Fruit fly (Drosophila melanogaster): ENCODE results near the gene CG18749.
A peak's percentile ranks its signal among the peaks of the same experiment; 100 is the strongest.

Gene CG18749

DNA sequence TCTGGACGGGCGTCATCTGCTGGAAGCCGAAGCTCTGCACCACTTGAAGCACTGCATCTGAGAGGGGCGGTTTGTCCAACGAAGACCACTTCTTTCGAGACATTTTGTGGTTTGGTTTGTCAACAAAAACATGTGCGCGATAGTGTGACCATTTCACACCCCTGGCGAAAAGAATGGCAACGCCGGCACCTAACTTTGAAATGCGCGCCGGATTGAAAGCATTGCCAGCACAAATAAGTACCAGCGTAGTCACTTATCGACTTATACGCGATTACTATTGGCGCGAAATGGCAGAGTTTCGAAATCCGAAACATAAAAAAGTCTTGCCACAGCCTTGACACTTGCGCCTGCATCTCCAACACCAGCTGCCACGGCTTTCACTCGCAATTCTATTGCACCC lies 25.9 kb downstream of the CG18749 start, which contains the start of gene CG9630:
Gene CG9630, minus strand, starts transcription at position 157 of the 400 bp plus-strand sequence.
- TF ChIP-seq sage (GFP tag; optimal IDR thresholded peaks at IDR 0.05) (no peak), CG9705 (GFP tag; optimal IDR thresholded peaks at IDR 0.05) (no peak), ey (GFP tag; optimal IDR thresholded peaks at IDR 0.05) (no peak), Abd-B (GFP tag; optimal IDR thresholded peaks at IDR 0.05) (no peak), Jra (GFP tag; optimal IDR thresholded peaks at IDR 0.05) (no peak), N (GFP tag; optimal IDR thresholded peaks at IDR 0.05) (no peak), jim (GFP tag; optimal IDR thresholded peaks at IDR 0.05) (no peak), Mio (GFP tag; optimal IDR thresholded peaks at IDR 0.05) (no peak), Dif (GFP tag; optimal IDR thresholded peaks at IDR 0.05; ENCODE audit: partially characterized antibody) (peak; percentile 13), Hr78 (GFP tag; optimal IDR thresholded peaks at IDR 0.05) (no peak), tai (GFP tag; optimal IDR thresholded peaks at IDR 0.05) (no peak), Myc (optimal IDR thresholded peaks at IDR 0.05) (peak; percentile 55), Rel (GFP tag; optimal IDR thresholded peaks at IDR 0.05) (no peak), Rel (tag; optimal IDR thresholded peaks at IDR 0.05) (no peak), usp (GFP tag; optimal IDR thresholded peaks at IDR 0.05) (no peak), Sp1 (GFP tag; optimal IDR thresholded peaks at IDR 0.05) (no peak), foxo (GFP tag; optimal IDR thresholded peaks at IDR 0.05) (no peak)

DNA sequence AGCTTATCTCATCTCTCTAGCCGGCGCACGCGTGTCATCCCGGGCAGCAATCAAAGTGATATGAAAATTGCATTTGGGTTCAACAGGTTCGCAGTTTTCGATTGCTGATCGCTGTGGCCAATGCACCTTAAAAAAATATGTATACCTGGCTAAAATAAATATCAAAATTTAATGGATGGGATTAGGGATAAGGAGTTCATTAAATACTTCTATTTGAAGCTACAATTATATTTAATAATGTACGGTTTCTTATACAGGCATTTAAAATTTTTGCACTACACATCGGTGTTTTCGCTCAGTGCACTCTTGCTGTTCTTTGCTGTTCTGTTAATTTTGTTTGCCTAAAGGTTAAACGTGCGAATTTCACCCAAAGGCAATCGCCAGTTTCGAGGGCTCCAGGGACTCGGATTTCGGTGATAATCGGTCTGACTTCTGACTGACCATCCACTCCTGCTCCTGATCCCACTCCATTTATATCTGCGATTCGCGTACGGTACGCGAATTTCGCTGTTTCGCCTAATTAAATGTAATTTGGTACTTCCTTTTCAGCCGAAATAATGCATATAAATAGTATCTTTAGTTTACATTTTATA lies 28.8 kb downstream of the CG18749 start:
- peak; percentile 60 for TF ChIP-seq OdsH (GFP tag; optimal IDR thresholded peaks at IDR 0.05)
- peak; percentile 70 for TF ChIP-seq fru (GFP tag; optimal IDR thresholded peaks at IDR 0.05)
- no peak for TF ChIP-seq brk (GFP tag; optimal IDR thresholded peaks at IDR 0.05)
- TF ChIP-seq CrebA (GFP tag; optimal IDR thresholded peaks at IDR 0.05; ENCODE audit: borderline replicate concordance), result no peak
- TF ChIP-seq Hr83 (GFP tag; optimal IDR thresholded peaks at IDR 0.05; ENCODE audit: poor library complexity, severe bottlenecking), result no peak
- TF ChIP-seq usp (GFP tag; optimal IDR thresholded peaks at IDR 0.05), result no peak
- no peak for TF ChIP-seq Rel (GFP tag; optimal IDR thresholded peaks at IDR 0.05)
- TF ChIP-seq Rel (tag; optimal IDR thresholded peaks at IDR 0.05), result peak; percentile 23
- TF ChIP-seq Myc (optimal IDR thresholded peaks at IDR 0.05), result no peak
- TF ChIP-seq h (GFP tag; optimal IDR thresholded peaks at IDR 0.05), result peak; percentile 79
- TF ChIP-seq CG32264 (GFP tag; optimal IDR thresholded peaks at IDR 0.05), result no peak
- no peak for TF ChIP-seq Hnf4 (GFP tag; optimal IDR thresholded peaks at IDR 0.05)
- TF ChIP-seq Dif (GFP tag; optimal IDR thresholded peaks at IDR 0.05; ENCODE audit: partially characterized antibody), result no peak
- TF ChIP-seq br (GFP tag; optimal IDR thresholded peaks at IDR 0.05), result peak; percentile 71
- peak; percentile 62 for TF ChIP-seq HLH106 (tag; optimal IDR thresholded peaks at IDR 0.05)
- no peak for TF ChIP-seq sage (GFP tag; optimal IDR thresholded peaks at IDR 0.05)
- TF ChIP-seq foxo (GFP tag; optimal IDR thresholded peaks at IDR 0.05), result peak in 1 of 2 experiments; percentile 69
- TF ChIP-seq psq (GFP tag; optimal IDR thresholded peaks at IDR 0.05), result peak; percentile 56
- no peak for TF ChIP-seq tai (GFP tag; optimal IDR thresholded peaks at IDR 0.05)
- no peak for TF ChIP-seq dsf (GFP tag; optimal IDR thresholded peaks at IDR 0.05; ENCODE audit: borderline replicate concordance)
- TF ChIP-seq lola (GFP tag; optimal IDR thresholded peaks at IDR 0.05), result no peak
- no peak for TF ChIP-seq Jra (GFP tag; optimal IDR thresholded peaks at IDR 0.05)
- TF ChIP-seq Abd-B (GFP tag; optimal IDR thresholded peaks at IDR 0.05), result no peak
- peak; percentile 10 for TF ChIP-seq Sp1 (GFP tag; optimal IDR thresholded peaks at IDR 0.05)
- TF ChIP-seq Mio (GFP tag; optimal IDR thresholded peaks at IDR 0.05), result no peak
- no peak for TF ChIP-seq Vsx2 (GFP tag; optimal IDR thresholded peaks at IDR 0.05; ENCODE audit: partially characterized antibody)
- peak; percentile 65 for TF ChIP-seq ey (GFP tag; optimal IDR thresholded peaks at IDR 0.05)
- TF ChIP-seq CG9705 (GFP tag; optimal IDR thresholded peaks at IDR 0.05), result no peak
- TF ChIP-seq rgr (GFP tag; optimal IDR thresholded peaks at IDR 0.05), result peak; percentile 63
- no peak for TF ChIP-seq woc (GFP tag; optimal IDR thresholded peaks at IDR 0.05)
- no peak for TF ChIP-seq dmrt93B (GFP tag; optimal IDR thresholded peaks at IDR 0.05)
- TF ChIP-seq Dfd (GFP tag; optimal IDR thresholded peaks at IDR 0.05), result no peak
- TF ChIP-seq GATAd (GFP tag; optimal IDR thresholded peaks at IDR 0.05), result no peak
- no peak for TF ChIP-seq sv (GFP tag; optimal IDR thresholded peaks at IDR 0.05)
- TF ChIP-seq pan (optimal IDR thresholded peaks at IDR 0.05), result no peak
- no peak for TF ChIP-seq Hr78 (GFP tag; optimal IDR thresholded peaks at IDR 0.05)
- TF ChIP-seq jim (GFP tag; optimal IDR thresholded peaks at IDR 0.05), result no peak
- no peak for TF ChIP-seq dl (GFP tag; optimal IDR thresholded peaks at IDR 0.05; ENCODE audit: insufficient read depth in 1 of 2, partially characterized antibody in 2 of 2)

Data from whole organism, wandering third instar larva.